Fruit fly (Drosophila melanogaster): ENCODE results near the gene tacc.
A peak's percentile ranks its signal among the peaks of the same experiment; 100 is the strongest.

The tacc gene

DNA sequence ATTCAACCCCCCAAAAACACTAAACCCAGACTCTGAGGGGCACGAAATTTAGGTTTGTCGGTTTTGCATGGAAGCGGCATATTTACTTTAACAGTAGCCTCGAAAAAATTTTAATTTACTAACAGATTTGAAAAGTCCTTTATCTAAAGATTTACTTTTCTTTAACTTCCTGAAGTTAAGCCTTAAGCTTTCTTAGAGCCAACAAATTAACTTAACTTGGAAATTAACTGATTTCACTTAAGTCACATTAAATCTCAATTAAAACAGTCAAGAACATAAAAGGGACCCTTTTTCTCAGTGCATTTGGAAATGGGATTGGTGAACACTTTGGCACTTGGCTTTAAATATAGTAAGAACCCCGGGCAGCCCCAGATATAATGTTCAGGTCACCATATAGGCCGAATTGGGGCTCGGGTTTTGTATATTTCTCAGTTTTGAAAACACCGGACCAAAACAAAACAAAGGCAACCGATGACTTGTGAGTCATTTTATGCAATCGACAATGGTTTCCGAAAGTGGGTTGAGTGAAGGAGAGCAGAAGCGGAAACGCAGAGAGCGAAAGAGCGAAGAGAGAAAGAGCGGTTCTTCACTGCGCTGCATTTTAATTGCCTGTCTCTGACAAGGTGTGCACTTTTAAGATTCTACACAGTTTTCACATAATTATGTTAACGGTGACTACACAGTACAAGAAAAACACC, 10.2 kb downstream of the tacc start (continued):
- no peak for TF ChIP-seq NFAT (GFP tag; IDR thresholded peaks at IDR 0.05)
- TF ChIP-seq CG6813 (GFP tag; optimal IDR thresholded peaks at IDR 0.05) = no peak
- TF ChIP-seq Optix (GFP tag; IDR thresholded peaks at IDR 0.05) = no peak
- TF ChIP-seq az2 (GFP tag; optimal IDR thresholded peaks at IDR 0.05) = peak; percentile 10
- TF ChIP-seq CG8765 (GFP tag; IDR thresholded peaks at IDR 0.05) = no peak
- no peak for TF ChIP-seq grn (GFP tag; optimal IDR thresholded peaks at IDR 0.05)
- no peak for TF ChIP-seq Scr (GFP tag; IDR thresholded peaks at IDR 0.05; ENCODE audit: partially characterized antibody)
- TF ChIP-seq Elba2 (GFP tag; optimal IDR thresholded peaks at IDR 0.05) = no peak
- TF ChIP-seq sd (tag; optimal IDR thresholded peaks at IDR 0.05) = no peak
- TF ChIP-seq dmrt11E (tag; optimal IDR thresholded peaks at IDR 0.05) = peak; percentile 20
- TF ChIP-seq cg (GFP tag; optimal IDR thresholded peaks at IDR 0.05) = no peak
- TF ChIP-seq Sin3A (optimal IDR thresholded peaks at IDR 0.05) = no peak
- no peak for TF ChIP-seq CG11093 (GFP tag; IDR thresholded peaks at IDR 0.05)
- TF ChIP-seq CG32532 (GFP tag; IDR thresholded peaks at IDR 0.05) = no peak
- TF ChIP-seq ind (GFP tag; optimal IDR thresholded peaks at IDR 0.05) = no peak
- peak; percentile 8 for TF ChIP-seq CG12155 (GFP tag; optimal IDR thresholded peaks at IDR 0.05)
- peak; percentile 35 for TF ChIP-seq zf30C (GFP tag; optimal IDR thresholded peaks at IDR 0.05)
- TF ChIP-seq ftz-f1 (GFP tag; optimal IDR thresholded peaks at IDR 0.05) = no peak
- no peak for TF ChIP-seq eyg (GFP tag; optimal IDR thresholded peaks at IDR 0.05)
- no peak for TF ChIP-seq br (optimal IDR thresholded peaks at IDR 0.05)
- no peak for TF ChIP-seq CG9797 (GFP tag; optimal IDR thresholded peaks at IDR 0.05)
- TF ChIP-seq Pdp1 (GFP tag; optimal IDR thresholded peaks at IDR 0.05) = peak in 1 of 2 experiments; percentile 91
- no peak for TF ChIP-seq ato (GFP tag; IDR thresholded peaks at IDR 0.05; ENCODE audit: partially characterized antibody)
- no peak for TF ChIP-seq Rfx (GFP tag; IDR thresholded peaks at IDR 0.05)
- TF ChIP-seq CG17361 (GFP tag; IDR thresholded peaks at IDR 0.05) = no peak
- TF ChIP-seq pb (GFP tag; optimal IDR thresholded peaks at IDR 0.05) = no peak
- peak; percentile 12 for TF ChIP-seq CG30403 (GFP tag; optimal IDR thresholded peaks at IDR 0.05)
- no peak for TF ChIP-seq CG2202 (tag; optimal IDR thresholded peaks at IDR 0.05)
- no peak for TF ChIP-seq CG3995 (GFP tag; optimal IDR thresholded peaks at IDR 0.05)
- no peak for TF ChIP-seq CG13624 (GFP tag; optimal IDR thresholded peaks at IDR 0.05)
- TF ChIP-seq CG2678 (tag; optimal IDR thresholded peaks at IDR 0.05) = peak; percentile 21
- TF ChIP-seq CG18476 (GFP tag; optimal IDR thresholded peaks at IDR 0.05) = no peak
- TF ChIP-seq GATAe (GFP tag; conservative IDR thresholded peaks at IDR 0.05) = no peak
- no peak for TF ChIP-seq CrebB (tag; optimal IDR thresholded peaks at IDR 0.05)
- peak; percentile 79 to 95 for TF ChIP-seq Trl (optimal IDR thresholded peaks at IDR 0.05)
- no peak for TF ChIP-seq Trl (GFP tag; optimal IDR thresholded peaks at IDR 0.05)
- no peak for TF ChIP-seq Ssrp (tag; optimal IDR thresholded peaks at IDR 0.05)
- TF ChIP-seq Drgx (GFP tag; IDR thresholded peaks at IDR 0.05) = no peak
- TF ChIP-seq onecut (GFP tag; IDR thresholded peaks at IDR 0.05) = no peak
- no peak for TF ChIP-seq CG6254 (GFP tag; optimal IDR thresholded peaks at IDR 0.05)

dm6 chr3R:4731828-4732657, 16.8 kb downstream of the tacc start, which contains the start of gene Nep2:
Gene Nep2, minus strand, starts transcription at chr3R:4731878.
- TF ChIP-seq CG17912 (GFP tag; optimal IDR thresholded peaks at IDR 0.05) (no peak), Blimp-1 (GFP tag; optimal IDR thresholded peaks at IDR 0.05) (peak; percentile 23), nmo (GFP tag; optimal IDR thresholded peaks at IDR 0.05) (peak; percentile 55), CG3281 (GFP tag; optimal IDR thresholded peaks at IDR 0.05) (peak; percentile 29), sens (GFP tag) (peak; percentile 71), al (GFP tag; IDR thresholded peaks at IDR 0.05) (0 out of 2 replicates have a peak, but pooled peaks have one; percentile 15), CG11504 (tag; optimal IDR thresholded peaks at IDR 0.05) (peak; percentile 57), CG2129 (GFP tag; IDR thresholded peaks at IDR 0.05; ENCODE audit: partially characterized antibody) (no peak), E2f2 (GFP tag; IDR thresholded peaks at IDR 0.05) (no peak), mld (GFP tag; IDR thresholded peaks at IDR 0.05; ENCODE audit: partially characterized antibody) (peak; percentile 66; the same call in 2 of the 3 replicates), sna (GFP tag; IDR thresholded peaks at IDR 0.05; ENCODE audit: partially characterized antibody) (0 out of 2 replicates have a peak, but pooled peaks have one; percentile 13), CG12104 (GFP tag; optimal IDR thresholded peaks at IDR 0.05) (peak; percentile 28)

Measured in whole organism, embryonic.